Worm (Caenorhabditis elegans): Measurements from ENCODE around the gene acr-18.
A peak's percentile ranks its signal among the peaks of the same experiment; 100 is the strongest.

The acr-18 gene

DNA sequence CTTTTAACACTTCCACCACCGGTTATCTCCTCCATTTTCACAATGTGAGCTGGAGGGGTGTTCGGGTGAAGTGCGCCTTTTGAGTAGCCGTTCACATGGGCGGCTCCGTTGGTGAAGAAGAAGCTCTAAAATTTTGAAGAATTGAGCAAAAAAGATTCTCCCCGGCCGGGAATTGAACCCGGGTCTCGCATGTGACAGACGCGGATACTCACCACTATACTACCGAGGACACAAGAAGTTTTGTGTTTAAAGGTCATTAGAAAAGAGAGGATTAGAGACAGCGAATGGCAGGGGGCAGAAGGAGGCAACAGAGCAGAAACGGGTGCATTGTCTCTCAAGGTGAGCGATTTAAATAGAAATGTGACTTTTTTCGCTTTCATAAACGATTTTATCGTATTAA is 7.3 kb downstream of the acr-18 start (continued):
- TF ChIP-seq ceh-79 (tag; optimal IDR thresholded peaks at IDR 0.05) (no peak), mxl-1 (tag; optimal IDR thresholded peaks at IDR 0.05) (peak; percentile 33), hlh-26 (GFP tag; conservative IDR thresholded peaks at IDR 0.05) (no peak), lir-1 (GFP tag; conservative IDR thresholded peaks at IDR 0.05) (no peak), ceh-58 (GFP tag; IDR thresholded peaks at IDR 0.05) (no peak), sptf-2 (GFP tag; optimal IDR thresholded peaks at IDR 0.05) (no peak), Y53G8AR.9 (GFP tag; conservative IDR thresholded peaks at IDR 0.05) (no peak), F55B11.4 (tag; optimal IDR thresholded peaks at IDR 0.05; ENCODE audit: borderline replicate concordance, insufficient read depth) (no peak), cebp-1 (GFP tag; IDR thresholded peaks at IDR 0.05) (0 out of 2 replicates have a peak, but pooled peaks have one; percentile 20), cebp-1 (tag; optimal IDR thresholded peaks at IDR 0.05) (peak; percentile 62), nfya-2 (GFP tag; IDR thresholded peaks at IDR 0.05) (no peak), let-607 (tag; optimal IDR thresholded peaks at IDR 0.05) (no peak), B0336.3 (GFP tag; IDR thresholded peaks at IDR 0.05) (peak; percentile 43; the same call in 1 of the 2 replicates), somi-1 (GFP tag; optimal IDR thresholded peaks at IDR 0.05) (no peak), lsl-1 (GFP tag; optimal IDR thresholded peaks at IDR 0.05) (peak; percentile 30), F52B5.7 (tag; optimal IDR thresholded peaks at IDR 0.05) (no peak), rec-8 (tag; optimal IDR thresholded peaks at IDR 0.05) (peak; percentile 36 to 56), hlh-12 (tag; optimal IDR thresholded peaks at IDR 0.05) (no peak), snpc-1.1 (tag; optimal IDR thresholded peaks at IDR 0.05; ENCODE audit: insufficient read depth) (peak; percentile 19), lin-26 (GFP tag; IDR thresholded peaks at IDR 0.05) (peak; percentile 91), nhr-80 (tag; optimal IDR thresholded peaks at IDR 0.05) (peak; percentile 9), tlf-1 (GFP tag; optimal IDR thresholded peaks at IDR 0.05) (no peak), F49E8.2 (tag; optimal IDR thresholded peaks at IDR 0.05; ENCODE audit: insufficient read depth) (peak; percentile 19), ztf-25 (GFP tag; IDR thresholded peaks at IDR 0.05) (peak; percentile 58; the same call in 1 of the 2 replicates), bed-1 (GFP tag; IDR thresholded peaks at IDR 0.05) (no peak), nhr-90 (tag; optimal IDR thresholded peaks at IDR 0.05) (peak; percentile 49), tbp1 (GFP tag; optimal IDR thresholded peaks at IDR 0.05) (peak; percentile 98), attf-3 (GFP tag; conservative IDR thresholded peaks at IDR 0.05) (peak; percentile 63), lin-54 (GFP tag; optimal IDR thresholded peaks at IDR 0.05) (peak; percentile 42), tbx-9 (tag; optimal IDR thresholded peaks at IDR 0.05; ENCODE audit: borderline replicate concordance) (no peak), aptf-3 (GFP tag; IDR thresholded peaks at IDR 0.05) (no peak), athp-1 (tag; optimal IDR thresholded peaks at IDR 0.05) (peak; percentile 27), Y67H2A.10 (GFP tag; conservative IDR thresholded peaks at IDR 0.05) (no peak), pbrm-1 (GFP tag; IDR thresholded peaks at IDR 0.05) (peak; percentile 62), ama-1 (optimal IDR thresholded peaks at IDR 0.05) (no peak), ama-1 (GFP tag; optimal IDR thresholded peaks at IDR 0.05) (peak; percentile 22 to 32), mes-4 (tag; optimal IDR thresholded peaks at IDR 0.05) (peak; percentile 32), Y95B8A.8 (GFP tag; IDR thresholded peaks at IDR 0.05) (no peak), snpc-4 (GFP tag; optimal IDR thresholded peaks at IDR 0.05) (peak; percentile 47), snpc-4 (tag; optimal IDR thresholded peaks at IDR 0.05) (peak in 3 of 4 experiments; percentile 33 to 68 (median 43)), dpff-1 (tag; optimal IDR thresholded peaks at IDR 0.05) (no peak), madf-8 (GFP tag; conservative IDR thresholded peaks at IDR 0.05) (no peak), ztf-26 (tag; optimal IDR thresholded peaks at IDR 0.05) (peak; percentile 39), lag-1 (GFP tag; IDR thresholded peaks at IDR 0.05) (no peak), nhr-27 (tag; optimal IDR thresholded peaks at IDR 0.05) (no peak), ceh-100 (GFP tag; IDR thresholded peaks at IDR 0.05) (0 out of 2 replicates have a peak, but pooled peaks have one; percentile 34), zfh-2 (GFP tag; conservative IDR thresholded peaks at IDR 0.05) (peak; percentile 25; the same call in 1 of the 2 replicates), rcor-1 (GFP tag; IDR thresholded peaks at IDR 0.05) (0 out of 2 replicates have a peak, but pooled peaks have one; percentile 43), K11D2.4 (GFP tag; IDR thresholded peaks at IDR 0.05) (no peak)
